Fruit fly (Drosophila melanogaster): ENCODE results near the gene CG17919.

Gene CG17919

DNA sequence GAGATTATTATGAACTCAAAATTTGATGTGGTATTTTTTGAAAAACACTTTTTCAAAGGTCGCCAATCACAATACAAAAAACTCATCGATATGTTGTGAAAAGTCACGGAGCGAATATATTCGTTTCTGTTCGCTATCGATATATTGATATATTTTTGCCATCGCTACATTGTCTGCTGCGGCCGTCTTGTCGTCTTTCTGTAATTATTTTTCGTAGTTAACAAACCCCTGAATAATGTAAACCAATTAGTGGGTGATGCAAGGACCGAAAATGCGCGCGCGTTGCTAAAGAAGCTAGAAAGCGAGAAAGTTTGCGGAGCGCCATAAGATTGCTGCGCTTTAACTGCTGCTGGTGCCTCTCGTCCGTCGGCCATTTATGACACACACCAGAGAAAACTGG is 6.9 kb downstream of the CG17919 start, which contains the start of gene Pak (continued):
- TF ChIP-seq NfI (GFP tag; optimal IDR thresholded peaks at IDR 0.05) (no peak), CG4617 (GFP tag; optimal IDR thresholded peaks at IDR 0.05; ENCODE audit: borderline replicate concordance) (peak; percentile 95), Drgx (GFP tag; IDR thresholded peaks at IDR 0.05) (no peak), Doc3 (GFP tag; IDR thresholded peaks at IDR 0.05; ENCODE audit: partially characterized antibody) (peak; percentile 91), Lhr (GFP tag; optimal IDR thresholded peaks at IDR 0.05) (peak; percentile 48), Med (GFP tag) (peak; percentile 59), CG31224 (GFP tag; IDR thresholded peaks at IDR 0.05) (no peak), dm (GFP tag; optimal IDR thresholded peaks at IDR 0.05) (peak; percentile 13), pb (GFP tag; optimal IDR thresholded peaks at IDR 0.05) (no peak), CG1529 (GFP tag; optimal IDR thresholded peaks at IDR 0.05) (peak; percentile 16), Rx (GFP tag; IDR thresholded peaks at IDR 0.05) (no peak), CG9932 (GFP tag; IDR thresholded peaks at IDR 0.05) (peak; percentile 46; the same call in 1 of the 2 replicates), CG31441 (GFP tag; IDR thresholded peaks at IDR 0.05) (peak; percentile 45; the same call in 1 of the 2 replicates), Myb (GFP tag; optimal IDR thresholded peaks at IDR 0.05) (peak; percentile 57), CG3995 (GFP tag; optimal IDR thresholded peaks at IDR 0.05) (peak; percentile 98), lab (GFP tag; optimal IDR thresholded peaks at IDR 0.05) (no peak), dan (GFP tag; IDR thresholded peaks at IDR 0.05) (no peak), dimm (GFP tag; IDR thresholded peaks at IDR 0.05) (no peak), B-H2 (GFP tag; optimal IDR thresholded peaks at IDR 0.05) (no peak), CG4707 (GFP tag; optimal IDR thresholded peaks at IDR 0.05) (no peak), CG14050 (GFP tag; IDR thresholded peaks at IDR 0.05) (no peak), CTCF (GFP tag; optimal IDR thresholded peaks at IDR 0.05) (peak; percentile 15), zfh1 (GFP tag; IDR thresholded peaks at IDR 0.05) (no peak), Opbp (GFP tag; IDR thresholded peaks at IDR 0.05; ENCODE audit: partially characterized antibody) (peak; percentile 96), CG11504 (tag; optimal IDR thresholded peaks at IDR 0.05) (peak; percentile 4), mirr (GFP tag; optimal IDR thresholded peaks at IDR 0.05) (no peak), crol (GFP tag; IDR thresholded peaks at IDR 0.05) (no peak), CG2116 (GFP tag; optimal IDR thresholded peaks at IDR 0.05) (peak; percentile 56), Dref (GFP tag; IDR thresholded peaks at IDR 0.05) (peak; percentile 93), CG10267 (tag; optimal IDR thresholded peaks at IDR 0.05) (peak; percentile 27), CG4820 (GFP tag; optimal IDR thresholded peaks at IDR 0.05) (no peak), seq (GFP tag; IDR thresholded peaks at IDR 0.05) (no peak), tll (GFP tag; optimal IDR thresholded peaks at IDR 0.05) (peak in 1 of 2 experiments; percentile 36), tna (GFP tag; IDR thresholded peaks at IDR 0.05; ENCODE audit: partially characterized antibody) (peak; percentile 93), mld (GFP tag; IDR thresholded peaks at IDR 0.05; ENCODE audit: partially characterized antibody) (peak; percentile 93), sima (GFP tag; optimal IDR thresholded peaks at IDR 0.05) (no peak), CG9437 (GFP tag; optimal IDR thresholded peaks at IDR 0.05) (no peak), ham (GFP tag; IDR thresholded peaks at IDR 0.05) (no peak), Bgb (GFP tag; IDR thresholded peaks at IDR 0.05; ENCODE audit: partially characterized antibody) (peak; percentile 96), row (GFP tag; IDR thresholded peaks at IDR 0.05) (peak; percentile 74), CG16779 (GFP tag; IDR thresholded peaks at IDR 0.05) (no peak), CG9817 (tag; optimal IDR thresholded peaks at IDR 0.05) (no peak), zen2 (GFP tag; IDR thresholded peaks at IDR 0.05; ENCODE audit: partially characterized antibody) (peak; percentile 90), ash1 (GFP tag; optimal IDR thresholded peaks at IDR 0.05) (no peak), E2f2 (GFP tag; IDR thresholded peaks at IDR 0.05) (peak; percentile 70), inv (GFP tag; IDR thresholded peaks at IDR 0.05; ENCODE audit: partially characterized antibody) (peak; percentile 92), Ets97D (GFP tag; optimal IDR thresholded peaks at IDR 0.05) (peak; percentile 58), CG16813 (GFP tag; IDR thresholded peaks at IDR 0.05; ENCODE audit: partially characterized antibody) (peak; percentile 95), gfzf (GFP tag; optimal IDR thresholded peaks at IDR 0.05) (peak; percentile 56), phol (tag; optimal IDR thresholded peaks at IDR 0.05) (peak; percentile 57), CG8089 (GFP tag; optimal IDR thresholded peaks at IDR 0.05) (no peak)

Measured in whole organism, embryonic.